Fruit fly (Drosophila melanogaster): ENCODE measurements around the gene Ras64B.

The Ras64B gene

dm6 chr3L:4102496-4103257 lies 36.2 kb upstream of the Ras64B start, which contains the start of gene CG14995 (continued):
- TF ChIP-seq CG11085 (GFP tag; IDR thresholded peaks at IDR 0.05) = no peak
- no peak for TF ChIP-seq Gug (GFP tag; IDR thresholded peaks at IDR 0.05)
- TF ChIP-seq CG10979 (tag; optimal IDR thresholded peaks at IDR 0.05) = peak; percentile 8
- TF ChIP-seq Ets97D (GFP tag; optimal IDR thresholded peaks at IDR 0.05) = peak; percentile 2
- peak; percentile 72; the same call in 2 of the 3 replicates for TF ChIP-seq ci (GFP tag; IDR thresholded peaks at IDR 0.05)
- no peak for TF ChIP-seq CG12236 (GFP tag; optimal IDR thresholded peaks at IDR 0.05)
- no peak for TF ChIP-seq Chrac-16 (GFP tag; optimal IDR thresholded peaks at IDR 0.05)
- no peak for TF ChIP-seq ewg (GFP tag; optimal IDR thresholded peaks at IDR 0.05)
- peak; percentile 31 for TF ChIP-seq caup (GFP tag; optimal IDR thresholded peaks at IDR 0.05; ENCODE audit: severe bottlenecking)
- TF ChIP-seq fu2 (GFP tag; optimal IDR thresholded peaks at IDR 0.05) = no peak
- no peak for TF ChIP-seq Fer2 (tag; optimal IDR thresholded peaks at IDR 0.05)
- TF ChIP-seq CG4282 (GFP tag; optimal IDR thresholded peaks at IDR 0.05) = no peak
- no peak for TF ChIP-seq Lhr (GFP tag; optimal IDR thresholded peaks at IDR 0.05)
- TF ChIP-seq CG6272 (GFP tag; IDR thresholded peaks at IDR 0.05) = no peak
- peak; percentile 39 for TF ChIP-seq CG17385 (GFP tag; optimal IDR thresholded peaks at IDR 0.05)
- no peak for TF ChIP-seq Ptx1 (GFP tag; IDR thresholded peaks at IDR 0.05)
- peak; percentile 27 for TF ChIP-seq CG9437 (GFP tag; optimal IDR thresholded peaks at IDR 0.05)
- no peak for TF ChIP-seq CG7556 (GFP tag; optimal IDR thresholded peaks at IDR 0.05)
- no peak for TF ChIP-seq Aef1 (GFP tag; IDR thresholded peaks at IDR 0.05)
- no peak for TF ChIP-seq CG7745 (tag; optimal IDR thresholded peaks at IDR 0.05)
- TF ChIP-seq D (optimal IDR thresholded peaks at IDR 0.05) = no peak
- no peak for TF ChIP-seq D (GFP tag; optimal IDR thresholded peaks at IDR 0.05)
- TF ChIP-seq NfI (GFP tag; optimal IDR thresholded peaks at IDR 0.05) = no peak
- no peak for TF ChIP-seq crol (GFP tag; IDR thresholded peaks at IDR 0.05)
- TF ChIP-seq Mes4 (GFP tag; optimal IDR thresholded peaks at IDR 0.05) = no peak
- TF ChIP-seq tgo (GFP tag; IDR thresholded peaks at IDR 0.05) = no peak
- peak; percentile 35 for TF ChIP-seq tap (tag; optimal IDR thresholded peaks at IDR 0.05)
- 0 out of 3 replicates have a peak, but pooled peaks have one; percentile 23 for TF ChIP-seq Dbx (GFP tag; IDR thresholded peaks at IDR 0.05)
- peak in 1 of 2 experiments; percentile 0 for TF ChIP-seq bsh (GFP tag; optimal IDR thresholded peaks at IDR 0.05)
- no peak for TF ChIP-seq NK7.1 (GFP tag; optimal IDR thresholded peaks at IDR 0.05)
- TF ChIP-seq fd3F (GFP tag; optimal IDR thresholded peaks at IDR 0.05) = no peak
- no peak for TF ChIP-seq emc (GFP tag; optimal IDR thresholded peaks at IDR 0.05)
- TF ChIP-seq B-H1 (GFP tag; IDR thresholded peaks at IDR 0.05) = no peak; the same call in 2 of the 3 replicates
- no peak for TF ChIP-seq CG14050 (GFP tag; IDR thresholded peaks at IDR 0.05)
- 0 out of 2 replicates have a peak, but pooled peaks have one; percentile 10 for TF ChIP-seq CG10321 (GFP tag; IDR thresholded peaks at IDR 0.05)
- no peak for TF ChIP-seq Hey (tag; optimal IDR thresholded peaks at IDR 0.05)
- peak; percentile 72 for TF ChIP-seq nau (GFP tag; optimal IDR thresholded peaks at IDR 0.05)
- TF ChIP-seq CG4328 (GFP tag; optimal IDR thresholded peaks at IDR 0.05) = peak; percentile 29
- no peak for TF ChIP-seq Dek (tag; optimal IDR thresholded peaks at IDR 0.05)
- no peak for TF ChIP-seq her (GFP tag; optimal IDR thresholded peaks at IDR 0.05)
- peak; percentile 30 for TF ChIP-seq CG2116 (GFP tag; optimal IDR thresholded peaks at IDR 0.05)
- TF ChIP-seq CG16863 (GFP tag; optimal IDR thresholded peaks at IDR 0.05) = no peak
- 0 out of 2 replicates have a peak, but pooled peaks have one; percentile 22 for TF ChIP-seq HLH3B (GFP tag; IDR thresholded peaks at IDR 0.05)
- TF ChIP-seq HLH4C (GFP tag; IDR thresholded peaks at IDR 0.05; ENCODE audit: partially characterized antibody) = peak; percentile 53
- no peak for TF ChIP-seq vfl (GFP tag; optimal IDR thresholded peaks at IDR 0.05)
- TF ChIP-seq CG17328 (GFP tag; IDR thresholded peaks at IDR 0.05) = no peak
- peak; percentile 0 for TF ChIP-seq CG12391 (tag; optimal IDR thresholded peaks at IDR 0.05)
- TF ChIP-seq sens-2 (GFP tag; IDR thresholded peaks at IDR 0.05) = no peak
- TF ChIP-seq repo (GFP tag; optimal IDR thresholded peaks at IDR 0.05) = no peak
- no peak for TF ChIP-seq CG10654 (GFP tag; optimal IDR thresholded peaks at IDR 0.05)

Data from whole organism, embryonic.